Fruit fly (Drosophila melanogaster) whole organism, larva: Measurements from ENCODE around the gene CG32017.

Source experiments
- noc ChIP-seq: fragments of 200-800 bp; sonication (Bioruptor generic); optimal IDR thresholded peaks from 3 replicates; lab custom pipeline; 2019; ENCODE audit warnings: missing biosample characterization, mild to moderate bottlenecking, missing genetic modification characterization, moderate library complexity

CG32017 gene

dm6 chr4:1124494-1124780 is 37.5 kb downstream of the CG32017 start:
- TF ChIP-seq noc (tag; lab: Kevin White, UChicago): no peak

- TF ChIP-seq noc (tag; lab: Kevin White, UChicago): no peak
These were observed 38.0 kb downstream of the CG32017 start, which contains the start of gene Arf4 for dm6 chr4:1123769-1124493. Gene Arf4 (plus strand): TSS chr4:1124167.

dm6 chr4:1122658-1123606 is 39.0 kb downstream of the CG32017 start, which contains the start of gene Cals:
Gene Cals (minus strand): TSS chr4:1123357.
- TF ChIP-seq noc (tag; lab: Kevin White, UChicago): no peak

dm6 chr4:1121888-1122287 is 40.1 kb downstream of the CG32017 start:
- TF ChIP-seq noc (tag; lab: Kevin White, UChicago): no peak

dm6 chr4:1115299-1115698 is 46.7 kb downstream of the CG32017 start:
- no peak for TF ChIP-seq noc (tag; lab: Kevin White, UChicago)

dm6 chr4:1112867-1113769 is 48.8 kb downstream of the CG32017 start:
- TF ChIP-seq noc (tag; lab: Kevin White, UChicago): no peak

- TF ChIP-seq noc (tag; lab: Kevin White, UChicago): no peak
These were observed 55.8 kb downstream of the CG32017 start for dm6 chr4:1106114-1106513.

- TF ChIP-seq noc (tag; lab: Kevin White, UChicago): no peak
These were observed 64.2 kb downstream of the CG32017 start for dm6 chr4:1097608-1098262.

dm6 chr4:1093446-1093845 is 68.5 kb downstream of the CG32017 start:
- TF ChIP-seq noc (tag; lab: Kevin White, UChicago): no peak

dm6 chr4:1090304-1090703 is 71.7 kb downstream of the CG32017 start:
- no peak for TF ChIP-seq noc (tag; lab: Kevin White, UChicago)

- TF ChIP-seq noc (tag; lab: Kevin White, UChicago): no peak
These were observed 73.5 kb downstream of the CG32017 start, which contains the start of gene sv for dm6 chr4:1088480-1088879. Gene sv (plus strand): TSS chr4:1088798.
